Worm (Caenorhabditis elegans): ENCODE measurements around the gene C56E6.7.

The C56E6.7 gene

ce11 chrII:6516276-6516675 lies at the start of gene C56E6.7:
TSS of gene C56E6.7 (plus strand) at chrII:6516576.
- TF ChIP-seq alr-1 (tag; optimal IDR thresholded peaks at IDR 0.05; ENCODE audit: borderline replicate concordance) (no peak), lin-15B (tag; optimal IDR thresholded peaks at IDR 0.05) (no peak), pag-3 (tag; optimal IDR thresholded peaks at IDR 0.05; ENCODE audit: borderline replicate concordance, insufficient read depth) (no peak), swsn-7 (tag; optimal IDR thresholded peaks at IDR 0.05) (no peak)

ce11 chrII:6469340-6469739 lies 47.0 kb upstream of the C56E6.7 start:
- no peak for TF ChIP-seq dpl-1 (GFP tag; optimal IDR thresholded peaks at IDR 0.05)
- TF ChIP-seq F16B12.6 (tag; optimal IDR thresholded peaks at IDR 0.05), result no peak
- peak; percentile 43 for TF ChIP-seq elt-2 (tag; optimal IDR thresholded peaks at IDR 0.05)
- TF ChIP-seq ceh-8 (GFP tag; optimal IDR thresholded peaks at IDR 0.05), result no peak
- TF ChIP-seq hlh-4 (tag; optimal IDR thresholded peaks at IDR 0.05), result no peak

ce11 chrII:6470985-6471384 lies 45.4 kb upstream of the C56E6.7 start, which contains the start of gene dgk-5:
TSS of gene dgk-5 (minus strand) at chrII:6471085.
- TF ChIP-seq ceh-8 (GFP tag; optimal IDR thresholded peaks at IDR 0.05) (no peak), nhr-237 (tag; optimal IDR thresholded peaks at IDR 0.05) (no peak), nhr-71 (tag; optimal IDR thresholded peaks at IDR 0.05) (no peak), ztf-4 (tag; optimal IDR thresholded peaks at IDR 0.05) (no peak), tbx-2 (tag; optimal IDR thresholded peaks at IDR 0.05) (no peak), F16B12.6 (tag; optimal IDR thresholded peaks at IDR 0.05) (no peak), pag-3 (tag; optimal IDR thresholded peaks at IDR 0.05; ENCODE audit: borderline replicate concordance, insufficient read depth) (no peak), sup-37 (GFP tag; optimal IDR thresholded peaks at IDR 0.05) (no peak), pax-3 (tag; optimal IDR thresholded peaks at IDR 0.05) (no peak), fkh-10 (GFP tag; optimal IDR thresholded peaks at IDR 0.05) (no peak)

ce11 chrII:6475180-6475737 lies 41.1 kb upstream of the C56E6.7 start, which contains the start of gene T28D9.16:
TSS of gene T28D9.16 (plus strand) at chrII:6475687.
- TF ChIP-seq jun-1 (tag; optimal IDR thresholded peaks at IDR 0.05), result no peak
- no peak for TF ChIP-seq unc-86 (tag; optimal IDR thresholded peaks at IDR 0.05)
- TF ChIP-seq fos-1 (tag; optimal IDR thresholded peaks at IDR 0.05), result no peak
- TF ChIP-seq dsc-1 (tag; optimal IDR thresholded peaks at IDR 0.05), result no peak
- no peak for TF ChIP-seq unc-62 (GFP tag; optimal IDR thresholded peaks at IDR 0.05)
- no peak for TF ChIP-seq lsy-2 (tag; optimal IDR thresholded peaks at IDR 0.05)
- TF ChIP-seq tbx-2 (tag; optimal IDR thresholded peaks at IDR 0.05), result no peak
- no peak for TF ChIP-seq lin-14 (GFP tag; optimal IDR thresholded peaks at IDR 0.05)
- no peak for TF ChIP-seq unc-30 (tag; optimal IDR thresholded peaks at IDR 0.05)
- TF ChIP-seq nhr-85 (tag), result no peak
- no peak for TF ChIP-seq ceh-63 (GFP tag; optimal IDR thresholded peaks at IDR 0.05)
- TF ChIP-seq ama-1 (optimal IDR thresholded peaks at IDR 0.05), result no peak
- no peak for TF ChIP-seq ceh-82 (tag; optimal IDR thresholded peaks at IDR 0.05)

- no peak for TF ChIP-seq ama-1 (optimal IDR thresholded peaks at IDR 0.05)
- TF ChIP-seq sup-37 (GFP tag; optimal IDR thresholded peaks at IDR 0.05), result no peak
- no peak for TF ChIP-seq snpc-4 (tag; optimal IDR thresholded peaks at IDR 0.05)
- TF ChIP-seq ztf-11 (tag; optimal IDR thresholded peaks at IDR 0.05), result no peak
- no peak for TF ChIP-seq lin-13 (GFP tag; optimal IDR thresholded peaks at IDR 0.05)
- TF ChIP-seq unc-86 (tag; optimal IDR thresholded peaks at IDR 0.05), result no peak
- no peak for TF ChIP-seq ets-5 (GFP tag; IDR thresholded peaks at IDR 0.05)
- no peak for TF ChIP-seq irx-1 (tag; optimal IDR thresholded peaks at IDR 0.05)
- no peak for TF ChIP-seq unc-130 (tag; optimal IDR thresholded peaks at IDR 0.05)
- TF ChIP-seq nhr-12 (tag; optimal IDR thresholded peaks at IDR 0.05), result no peak
- no peak for TF ChIP-seq C04F5.9 (tag; optimal IDR thresholded peaks at IDR 0.05)
- no peak for TF ChIP-seq lin-39 (tag; optimal IDR thresholded peaks at IDR 0.05)
- no peak for TF ChIP-seq jun-1 (tag; optimal IDR thresholded peaks at IDR 0.05)
- TF ChIP-seq egl-13 (tag; optimal IDR thresholded peaks at IDR 0.05), result no peak
- no peak for TF ChIP-seq isw-1 (GFP tag; IDR thresholded peaks at IDR 0.05)
- TF ChIP-seq nhr-77 (tag; optimal IDR thresholded peaks at IDR 0.05), result no peak
- TF ChIP-seq tlp-1 (tag; optimal IDR thresholded peaks at IDR 0.05), result no peak
Observed at ce11 chrII:6476655-6477054, 39.7 kb upstream of the C56E6.7 start, which contains the start of gene T28D9.4. TSS of gene T28D9.4 (plus strand) at chrII:6476955.
